Worm (Caenorhabditis elegans) whole organism, early embryonic: Measurements from ENCODE around the gene srt-24.

Source experiments
- ama-1 ChIP-seq: fragments of 150-350 bp; optimal IDR thresholded peaks from 2 replicates; lab custom pipeline; 2014
- hmg-4 ChIP-seq: fragments of 200-800 bp; sonication (Bioruptor generic); optimal IDR thresholded peaks from 2 replicates; lab custom pipeline; 2018; ENCODE audit warnings: mild to moderate bottlenecking, missing genetic modification characterization, missing compliant biosample characterization
- hnd-1 ChIP-seq: sonication (generic microtip); optimal IDR thresholded peaks from 2 replicates; lab custom pipeline; 2016; ENCODE audit warnings: missing genetic modification characterization, missing compliant biosample characterization

ce11 chrIV:684748-685147 is 46.1 kb downstream of the srt-24 start:
- TF ChIP-seq hnd-1, result no peak
- TF ChIP-seq ama-1 (lab: Kevin White, UChicago), result no peak
- TF ChIP-seq hmg-4 (GFP tag; lab: Kevin White, UChicago), result no peak
